Fruit fly (Drosophila melanogaster) Kc167 (cell line): ENCODE data around the gene CG4186.

Experiments used
- Sin3A ChIP-seq: fragments of >200 bp; optimal IDR thresholded peaks from 2 replicates; lab custom pipeline; 2018; ENCODE audit warnings: missing external identifiers
- psq ChIP-seq: fragments of >200 bp; optimal IDR thresholded peaks from 2 replicates; lab custom pipeline; 2017; ENCODE audit warnings: missing external identifiers

dm6 chr3L:20796757-20797156 lies 27.4 kb downstream of the CG4186 start:
- TF ChIP-seq Sin3A (lab: Kevin White, UChicago) (no peak), psq (lab: Kevin White, UChicago) (no peak)
